Fruit fly (Drosophila melanogaster) whole organism, embryonic: ENCODE results near the gene CG10338.

ENCODE experiments used
- CG10366 ChIP-seq: fragments of 200-800 bp; sonication (Bioruptor generic); IDR thresholded peaks from 2 replicates; pipeline ENCODE4 v1.3.6; 2022; ENCODE audit warnings: missing biosample characterization, missing genetic modification characterization
- CG10565 ChIP-seq: fragments of 200-800 bp; sonication (Bioruptor generic); optimal IDR thresholded peaks from 3 replicates; lab custom pipeline; 2016; ENCODE audit warnings: missing biosample characterization, mild to moderate bottlenecking, missing genetic modification characterization
- CG11456 ChIP-seq: fragments of 200-800 bp; sonication (Bioruptor generic); IDR thresholded peaks from 3 replicates; pipeline ENCODE4 v1.3.6; 2022; ENCODE audit warnings: missing biosample characterization, missing genetic modification characterization
- CG12236 ChIP-seq: fragments of 200-800 bp; sonication (Bioruptor generic); optimal IDR thresholded peaks from 2 replicates; lab custom pipeline; 2016; ENCODE audit warnings: missing biosample characterization, missing genetic modification characterization
- CG12769 ChIP-seq: fragments of 200-800 bp; sonication (Bioruptor generic); optimal IDR thresholded peaks from 2 replicates; lab custom pipeline; 2019; ENCODE audit warnings: missing biosample characterization, mild to moderate bottlenecking, missing genetic modification characterization, moderate library complexity
- CG15073 ChIP-seq: fragments of 200-800 bp; sonication (Bioruptor generic); optimal IDR thresholded peaks from 2 replicates; lab custom pipeline; 2016; ENCODE audit warnings: missing biosample characterization, missing genetic modification characterization
- CG17359 ChIP-seq: fragments of 200-800 bp; sonication (Bioruptor generic); optimal IDR thresholded peaks from 3 replicates; lab custom pipeline; 2018; ENCODE audit warnings: missing biosample characterization, mild to moderate bottlenecking, missing genetic modification characterization, moderate library complexity
- CG1792 ChIP-seq: fragments of 200-800 bp; sonication (Bioruptor generic); optimal IDR thresholded peaks from 2 replicates; lab custom pipeline; 2016; ENCODE audit warnings: missing biosample characterization, missing genetic modification characterization
- CG18262 ChIP-seq: fragments of 200-800 bp; optimal IDR thresholded peaks from 3 replicates; lab custom pipeline; 2019; ENCODE audit warnings: missing biosample characterization, mild to moderate bottlenecking, missing genetic modification characterization, moderate library complexity
- CG2678 ChIP-seq: fragments of 200-800 bp; sonication (Bioruptor generic); optimal IDR thresholded peaks from 3 replicates; lab custom pipeline; 2019; ENCODE audit warnings: missing biosample characterization, mild to moderate bottlenecking, missing genetic modification characterization, moderate library complexity
- CG31388 ChIP-seq: fragments of 200-800 bp; sonication (Bioruptor generic); optimal IDR thresholded peaks from 2 replicates; lab custom pipeline; 2016; ENCODE audit warnings: missing biosample characterization, missing genetic modification characterization
- CG32767 ChIP-seq: fragments of 200-800 bp; sonication (Bioruptor generic); IDR thresholded peaks from 2 replicates; pipeline ENCODE4 v1.3.6; 2022; ENCODE audit warnings: missing biosample characterization, missing genetic modification characterization
- CG4360 ChIP-seq: fragments of 200-800 bp; sonication (Bioruptor generic); IDR thresholded peaks from 2 replicates; pipeline ENCODE4 v1.3.6; 2022; ENCODE audit warnings: missing biosample characterization, missing genetic modification characterization
- CG6813 ChIP-seq: fragments of 200-800 bp; sonication (Bioruptor generic); optimal IDR thresholded peaks from 2 replicates; lab custom pipeline; 2017; ENCODE audit warnings: missing biosample characterization, missing genetic modification characterization, mild to moderate bottlenecking, moderate library complexity, missing genetic modification reagents
- CG7372 ChIP-seq: fragments of 200-800 bp; sonication (Bioruptor generic); IDR thresholded peaks from 2 replicates; pipeline ENCODE4 v1.3.6; 2022; ENCODE audit warnings: missing biosample characterization, missing genetic modification characterization
- CG8478 ChIP-seq: fragments of >200 bp; optimal IDR thresholded peaks from 2 replicates; lab custom pipeline; 2018
- CG8944 ChIP-seq: fragments of 200-800 bp; sonication (Bioruptor generic); optimal IDR thresholded peaks from 3 replicates; lab custom pipeline; 2016; ENCODE audit warnings: missing biosample characterization, missing genetic modification characterization
- D ChIP-seq, 2 experiments: fragments of 200-800 bp in 1 of 2; fragments of >200 bp in 1 of 2; sonication (Bioruptor generic) in 1 of 2; optimal IDR thresholded peaks; 2 replicates in 1 of 2; 3 replicates in 1 of 2; lab custom pipeline; 2017; ENCODE audit warnings: mild to moderate bottlenecking in 1 of 2, missing biosample characterization in 1 of 2, missing genetic modification characterization in 1 of 2, missing genetic modification reagents in 1 of 2
- Hand ChIP-seq: fragments of 200-800 bp; sonication (Bioruptor generic); optimal IDR thresholded peaks from 2 replicates; lab custom pipeline; 2017; ENCODE audit warnings: mild to moderate bottlenecking, missing biosample characterization, missing genetic modification reagents, missing genetic modification characterization
- HmgZ ChIP-seq: fragments of 200-800 bp; sonication (Bioruptor generic); optimal IDR thresholded peaks from 2 replicates; lab custom pipeline; 2018; ENCODE audit warnings: missing biosample characterization, mild to moderate bottlenecking, missing genetic modification characterization
- Hr51 ChIP-seq, 2 experiments: fragments of 200-800 bp; sonication (Bioruptor generic); optimal IDR thresholded peaks; 2 replicates in 1 of 2; 3 replicates in 1 of 2; lab custom pipeline; 2016 to 2018; ENCODE audit warnings: missing biosample characterization in 2 of 2, missing genetic modification characterization in 2 of 2, mild to moderate bottlenecking in 1 of 2, moderate library complexity in 1 of 2
- Hsf ChIP-seq: fragments of 200-800 bp; sonication (Bioruptor generic); optimal IDR thresholded peaks from 3 replicates; lab custom pipeline; 2016; ENCODE audit warnings: missing biosample characterization, missing genetic modification characterization
- Mad ChIP-seq: fragments of 200-800 bp; sonication (Bioruptor generic); optimal IDR thresholded peaks from 2 replicates; lab custom pipeline; 2016; ENCODE audit warnings: missing biosample characterization, missing genetic modification characterization
- Med ChIP-seq: fragments of 200-800 bp; sonication (Bioruptor generic); peaks from one replicate; lab custom pipeline; 2016; ENCODE audit warnings: missing biosample characterization, missing genetic modification characterization, mild to moderate bottlenecking, inconsistent platforms, moderate library complexity
- Meics ChIP-seq: fragments of 200-800 bp; sonication (Bioruptor generic); optimal IDR thresholded peaks from 2 replicates; lab custom pipeline; 2017; ENCODE audit warnings: missing biosample characterization, mild to moderate bottlenecking, missing genetic modification characterization
- Mrtf ChIP-seq: fragments of 200-800 bp; sonication (Bioruptor generic); IDR thresholded peaks from 3 replicates; pipeline ENCODE4 v1.3.6; 2022; ENCODE audit warnings: missing biosample characterization, missing genetic modification characterization
- Sin3A ChIP-seq: fragments of >200 bp; optimal IDR thresholded peaks from 2 replicates; lab custom pipeline; 2018
- cas ChIP-seq: fragments of 200-800 bp; sonication (Bioruptor generic); IDR thresholded peaks from 2 replicates; pipeline ENCODE4 v1.3.6; 2022; ENCODE audit warnings: missing biosample characterization, missing genetic modification characterization
- ci ChIP-seq: fragments of 200-800 bp; sonication (Bioruptor generic); IDR thresholded peaks from 3 replicates; pipeline ENCODE4 v1.3.6; 2022; ENCODE audit warnings: missing biosample characterization, missing genetic modification characterization
- crc ChIP-seq: fragments of 200-800 bp; sonication (Bioruptor generic); optimal IDR thresholded peaks from 2 replicates; lab custom pipeline; 2016; ENCODE audit warnings: missing biosample characterization, missing genetic modification characterization
- croc ChIP-seq: fragments of 200-800 bp; sonication (Bioruptor generic); conservative IDR thresholded peaks from 3 replicates; pipeline ENCODE4 v1.3.6; 2022; ENCODE audit warnings: missing biosample characterization, missing genetic modification characterization
- lbe ChIP-seq: fragments of 200-800 bp; sonication (Bioruptor generic); optimal IDR thresholded peaks from 2 replicates; lab custom pipeline; 2016; ENCODE audit warnings: missing biosample characterization, mild to moderate bottlenecking, missing genetic modification characterization
- lilli ChIP-seq: fragments of 200-800 bp; sonication (Bioruptor generic); optimal IDR thresholded peaks from 3 replicates; lab custom pipeline; 2016; ENCODE audit warnings: missing biosample characterization, missing genetic modification characterization
- pan ChIP-seq, 4 experiments: fragments of >200 bp in 3 of 4; fragments of 200-800 bp in 1 of 4; sonication (Bioruptor generic) in 1 of 4; optimal IDR thresholded peaks in 3 of 4; IDR thresholded peaks in 1 of 4; 2 replicates each; pipeline versions ENCODE4 v1.3.6 to Lab custom; 2017 to 2022; ENCODE audit warnings: missing biosample characterization in 2 of 4, missing genetic modification characterization in 2 of 4, mixed read lengths in 1 of 4
- pho ChIP-seq: fragments of 200-800 bp; sonication (Bioruptor generic); optimal IDR thresholded peaks from 2 replicates; lab custom pipeline; 2016; ENCODE audit warnings: missing biosample characterization, missing genetic modification characterization
- prd ChIP-seq, 3 experiments: fragments of >200 bp in 2 of 3; fragments of 200-800 bp in 1 of 3; sonication (Bioruptor generic) in 1 of 3; optimal IDR thresholded peaks in 2 of 3; IDR thresholded peaks in 1 of 3; 2 replicates in 2 of 3; 3 replicates in 1 of 3; pipeline versions ENCODE4 v1.3.6 to Lab custom; 2017 to 2022; ENCODE audit warnings: missing biosample characterization in 1 of 3, missing genetic modification characterization in 1 of 3
- slbo ChIP-seq: fragments of 200-800 bp; sonication (Bioruptor generic); IDR thresholded peaks from 2 replicates; pipeline ENCODE4 v1.3.6; 2022; ENCODE audit warnings: missing biosample characterization, missing genetic modification characterization
- tin ChIP-seq: fragments of 200-800 bp; sonication (Bioruptor generic); optimal IDR thresholded peaks from 3 replicates; lab custom pipeline; 2016; ENCODE audit warnings: missing biosample characterization, missing genetic modification characterization
- tx ChIP-seq: fragments of 200-800 bp; sonication (Bioruptor generic); optimal IDR thresholded peaks from 2 replicates; lab custom pipeline; 2016; ENCODE audit warnings: missing biosample characterization, missing genetic modification characterization
- zfh2 ChIP-seq: fragments of 200-800 bp; sonication (Bioruptor generic); optimal IDR thresholded peaks from 2 replicates; lab custom pipeline; 2016; ENCODE audit warnings: missing biosample characterization, missing genetic modification characterization

Gene CG10338

dm6 chr2L:18707844-18708238 lies 12.4 kb downstream of the CG10338 start (continued):
- TF ChIP-seq croc (GFP tag; lab: Robert Waterston, UW), result no peak
- peak; percentile 37 for TF ChIP-seq pho (GFP tag; lab: Kevin White, UChicago)
- no peak for TF ChIP-seq CG8944
- TF ChIP-seq CG1792, result no peak
- no peak for TF ChIP-seq Hsf (GFP tag; lab: Kevin White, UChicago)
- no peak for TF ChIP-seq CG18262 (tag; lab: Kevin White, UChicago)
- TF ChIP-seq CG10565 (GFP tag; lab: Kevin White, UChicago), result no peak
- TF ChIP-seq Hand (GFP tag; lab: Kevin White, UChicago), result no peak
- TF ChIP-seq CG8478 (lab: Kevin White, UChicago), result no peak
- 0 out of 3 replicates have a peak, but pooled peaks have one; percentile 10 for TF ChIP-seq CG11456
- TF ChIP-seq lbe (GFP tag; lab: Kevin White, UChicago), result peak; percentile 7
- no peak for TF ChIP-seq CG12236 (GFP tag; lab: Kevin White, UChicago)
- TF ChIP-seq Sin3A, result no peak
- peak; percentile 50; the same call in 2 of the 3 replicates for TF ChIP-seq ci (GFP tag; lab: Robert Waterston, UW)
- peak; percentile 77 for TF ChIP-seq slbo
- TF ChIP-seq CG10366 (GFP tag; lab: Robert Waterston, UW), result peak; percentile 32
- no peak for TF ChIP-seq prd (optimal IDR thresholded peaks at IDR 0.05; lab: Kevin White, UChicago)
- 0 out of 3 replicates have a peak, but pooled peaks have one; percentile 36 for TF ChIP-seq prd (GFP tag; IDR thresholded peaks at IDR 0.05; lab: Robert Waterston, UW)
- TF ChIP-seq pan (optimal IDR thresholded peaks at IDR 0.05; lab: Kevin White, UChicago), result no peak
- peak in 1 of 2 experiments; percentile 41 for TF ChIP-seq pan (GFP tag; optimal IDR thresholded peaks at IDR 0.05 in 1 of 2, IDR thresholded peaks at IDR 0.05 in 1 of 2)
- peak; percentile 100 for TF ChIP-seq CG15073 (GFP tag; lab: Kevin White, UChicago)
- TF ChIP-seq tin (GFP tag; lab: Kevin White, UChicago), result peak; percentile 38
- no peak for TF ChIP-seq CG7372 (GFP tag; lab: Robert Waterston, UW)
- peak; percentile 20 for TF ChIP-seq CG2678 (tag; lab: Kevin White, UChicago)
- TF ChIP-seq Mad (GFP tag; lab: Kevin White, UChicago), result no peak
- peak; percentile 43 for TF ChIP-seq CG12769
- peak; percentile 41 for TF ChIP-seq lilli
- no peak for TF ChIP-seq Mrtf (GFP tag; lab: Robert Waterston, UW)
- TF ChIP-seq CG4360, result no peak
- peak; percentile 9 for TF ChIP-seq zfh2 (GFP tag; lab: Kevin White, UChicago)
- no peak for TF ChIP-seq CG32767
- peak; percentile 17 for TF ChIP-seq Meics (GFP tag; lab: Kevin White, UChicago)
- TF ChIP-seq Med, result peak; percentile 92
- no peak for TF ChIP-seq tx (GFP tag; lab: Kevin White, UChicago)
- no peak for TF ChIP-seq CG31388 (GFP tag; lab: Kevin White, UChicago)
- TF ChIP-seq Hr51 (GFP tag; optimal IDR thresholded peaks at IDR 0.05; lab: Kevin White, UChicago), result peak in 1 of 2 experiments; percentile 26
- TF ChIP-seq D (optimal IDR thresholded peaks at IDR 0.05; lab: Kevin White, UChicago), result no peak
- TF ChIP-seq D (GFP tag; optimal IDR thresholded peaks at IDR 0.05; lab: Kevin White, UChicago), result no peak
- TF ChIP-seq CG6813 (GFP tag; lab: Kevin White, UChicago), result no peak
- TF ChIP-seq cas, result 0 out of 2 replicates have a peak, but pooled peaks have one; percentile 9
- TF ChIP-seq crc (GFP tag; lab: Kevin White, UChicago), result peak; percentile 25
- TF ChIP-seq CG17359 (tag; lab: Kevin White, UChicago), result peak; percentile 37
- TF ChIP-seq HmgZ (tag; lab: Kevin White, UChicago), result no peak
